Fruit fly (Drosophila melanogaster) whole organism, embryonic: ENCODE data around the gene nxf2.

ENCODE experiments used
- Aef1 ChIP-seq: fragments of 200-800 bp; sonication (Bioruptor generic); IDR thresholded peaks from 3 replicates; pipeline ENCODE4 v1.3.6; 2022; ENCODE audit warnings: missing biosample characterization, missing genetic modification characterization
- Atf6 ChIP-seq: fragments of 200-800 bp; sonication (Bioruptor generic); IDR thresholded peaks from 2 replicates; pipeline ENCODE4 v1.3.6; 2022; ENCODE audit warnings: missing biosample characterization, missing genetic modification characterization
- BEAF-32 ChIP-seq: fragments of 200-800 bp; sonication (Bioruptor generic); optimal IDR thresholded peaks from 3 replicates; lab custom pipeline; 2017; ENCODE audit warnings: missing biosample characterization, missing genetic modification characterization, mild to moderate bottlenecking, moderate library complexity, missing genetic modification reagents
- Bgb ChIP-seq: fragments of 200-800 bp; sonication (Bioruptor generic); IDR thresholded peaks from 2 replicates; pipeline ENCODE4 v1.3.6; 2022; ENCODE audit warnings: missing biosample characterization, missing genetic modification characterization; ENCODE audit not compliant: partially characterized antibody
- BtbVII ChIP-seq: fragments of 200-800 bp; sonication (Bioruptor generic); optimal IDR thresholded peaks from 3 replicates; lab custom pipeline; 2017; ENCODE audit warnings: missing biosample characterization, mild to moderate bottlenecking, missing genetic modification characterization
- CG10462 ChIP-seq: fragments of 200-800 bp; sonication (Bioruptor generic); optimal IDR thresholded peaks from 2 replicates; lab custom pipeline; 2016; ENCODE audit warnings: missing biosample characterization, missing genetic modification characterization
- CG12659 ChIP-seq: fragments of 200-800 bp; sonication (Bioruptor generic); optimal IDR thresholded peaks from 3 replicates; lab custom pipeline; 2017; ENCODE audit warnings: mild to moderate bottlenecking, missing biosample characterization, missing genetic modification reagents, missing genetic modification characterization
- CG12769 ChIP-seq: fragments of 200-800 bp; sonication (Bioruptor generic); optimal IDR thresholded peaks from 2 replicates; lab custom pipeline; 2019; ENCODE audit warnings: missing biosample characterization, mild to moderate bottlenecking, missing genetic modification characterization, moderate library complexity
- CG13424 ChIP-seq: fragments of 200-800 bp; sonication (Bioruptor generic); optimal IDR thresholded peaks from 2 replicates; lab custom pipeline; 2019; ENCODE audit warnings: missing biosample characterization, mild to moderate bottlenecking, missing genetic modification characterization, moderate library complexity
- CG13894 ChIP-seq: fragments of 200-800 bp; sonication (Bioruptor generic); optimal IDR thresholded peaks from 3 replicates; lab custom pipeline; 2018; ENCODE audit warnings: missing biosample characterization, mild to moderate bottlenecking, missing genetic modification characterization, moderate library complexity
- CG14667 ChIP-seq: fragments of 200-800 bp; sonication (Bioruptor generic); IDR thresholded peaks from 2 replicates; pipeline ENCODE4 v1.3.6; 2022; ENCODE audit warnings: missing biosample characterization, missing genetic modification characterization
- CG17359 ChIP-seq: fragments of 200-800 bp; sonication (Bioruptor generic); optimal IDR thresholded peaks from 3 replicates; lab custom pipeline; 2018; ENCODE audit warnings: missing biosample characterization, mild to moderate bottlenecking, missing genetic modification characterization, moderate library complexity
- CG17568 ChIP-seq: fragments of 200-800 bp; sonication (Bioruptor generic); optimal IDR thresholded peaks from 2 replicates; lab custom pipeline; 2018; ENCODE audit warnings: missing biosample characterization, mild to moderate bottlenecking, missing genetic modification characterization, moderate library complexity
- CG2129 ChIP-seq: fragments of 200-800 bp; sonication (Bioruptor generic); IDR thresholded peaks from 2 replicates; pipeline ENCODE4 v1.3.6; 2022; ENCODE audit warnings: missing biosample characterization, missing genetic modification characterization; ENCODE audit not compliant: partially characterized antibody
- CG3065 ChIP-seq: fragments of 200-800 bp; sonication (Bioruptor generic); optimal IDR thresholded peaks from 2 replicates; lab custom pipeline; 2016; ENCODE audit warnings: missing biosample characterization, missing genetic modification characterization
- CG4820 ChIP-seq: fragments of 200-800 bp; sonication (Bioruptor generic); optimal IDR thresholded peaks from 3 replicates; lab custom pipeline; 2016; ENCODE audit warnings: missing biosample characterization, missing genetic modification characterization
- CG5245 ChIP-seq: fragments of 200-800 bp; sonication (Bioruptor generic); optimal IDR thresholded peaks from 3 replicates; lab custom pipeline; 2016; ENCODE audit warnings: missing biosample characterization, missing genetic modification characterization
- CG6683 ChIP-seq: fragments of 200-800 bp; sonication (Bioruptor generic); optimal IDR thresholded peaks from 2 replicates; lab custom pipeline; 2017; ENCODE audit warnings: missing biosample characterization, mild to moderate bottlenecking, missing genetic modification characterization, missing genetic modification reagents
- CG7271 ChIP-seq: fragments of 200-800 bp; sonication (Bioruptor generic); optimal IDR thresholded peaks from 2 replicates; lab custom pipeline; 2018; ENCODE audit warnings: missing biosample characterization, mild to moderate bottlenecking, missing genetic modification characterization, moderate library complexity
- CG7556 ChIP-seq: fragments of 200-800 bp; sonication (Bioruptor generic); optimal IDR thresholded peaks from 2 replicates; lab custom pipeline; 2017; ENCODE audit warnings: missing biosample characterization, mild to moderate bottlenecking, missing genetic modification characterization
- CG7786 ChIP-seq: fragments of 200-800 bp; sonication (Bioruptor generic); optimal IDR thresholded peaks from 2 replicates; lab custom pipeline; 2016; ENCODE audit warnings: missing biosample characterization, missing genetic modification characterization
- CG8089 ChIP-seq: fragments of 200-800 bp; sonication (Bioruptor generic); optimal IDR thresholded peaks from 3 replicates; lab custom pipeline; 2016; ENCODE audit warnings: missing biosample characterization, missing genetic modification characterization
- CG9609 ChIP-seq: fragments of 200-800 bp; sonication (Bioruptor generic); optimal IDR thresholded peaks from 3 replicates; lab custom pipeline; 2016; ENCODE audit warnings: missing biosample characterization, missing genetic modification characterization
- CrebB ChIP-seq: fragments of 200-800 bp; sonication (Bioruptor generic); optimal IDR thresholded peaks from 3 replicates; lab custom pipeline; 2018; ENCODE audit warnings: missing biosample characterization, mild to moderate bottlenecking, missing genetic modification characterization
- Dek ChIP-seq: fragments of 200-800 bp; sonication (Bioruptor generic); optimal IDR thresholded peaks from 3 replicates; lab custom pipeline; 2019; ENCODE audit warnings: missing biosample characterization, mild to moderate bottlenecking, missing genetic modification characterization, moderate library complexity
- Dll ChIP-seq: fragments of 200-800 bp; sonication (Bioruptor generic); IDR thresholded peaks from 4 replicates; pipeline ENCODE4 v1.3.6; 2022; ENCODE audit warnings: missing biosample characterization, missing genetic modification characterization; ENCODE audit not compliant: partially characterized antibody
- GATAe ChIP-seq: fragments of 200-800 bp; sonication (Bioruptor generic); conservative IDR thresholded peaks from 2 replicates; pipeline ENCODE4 v1.3.6; 2022; ENCODE audit warnings: missing biosample characterization, missing genetic modification characterization
- NC2α ChIP-seq: fragments of 200-800 bp; sonication (Bioruptor generic); optimal IDR thresholded peaks from 2 replicates; lab custom pipeline; 2016; ENCODE audit warnings: missing biosample characterization, missing genetic modification characterization
- Neu2 ChIP-seq: fragments of 200-800 bp; sonication (Bioruptor generic); optimal IDR thresholded peaks from 3 replicates; lab custom pipeline; 2016; ENCODE audit warnings: missing biosample characterization, missing genetic modification characterization, borderline replicate concordance
- Tbp ChIP-seq: fragments of >200 bp; optimal IDR thresholded peaks from 2 replicates; lab custom pipeline; 2018; ENCODE audit warnings: missing biosample characterization, missing genetic modification characterization
- Xrp1 ChIP-seq: fragments of 200-800 bp; sonication (Bioruptor generic); IDR thresholded peaks from 2 replicates; pipeline ENCODE4 v1.3.6; 2022; ENCODE audit warnings: missing biosample characterization, missing genetic modification characterization
- corto ChIP-seq: fragments of 200-800 bp; sonication (Bioruptor generic); optimal IDR thresholded peaks from 2 replicates; lab custom pipeline; 2016; ENCODE audit warnings: missing biosample characterization, mild to moderate bottlenecking, missing genetic modification characterization, moderate library complexity
- crol ChIP-seq: fragments of 200-800 bp; sonication (Bioruptor generic); IDR thresholded peaks from 2 replicates; pipeline ENCODE4 v1.3.6; 2022; ENCODE audit warnings: missing biosample characterization, missing genetic modification characterization
- cwo ChIP-seq: fragments of 200-800 bp; sonication (Bioruptor generic); optimal IDR thresholded peaks from 3 replicates; lab custom pipeline; 2017; ENCODE audit warnings: missing biosample characterization, missing genetic modification characterization, mild to moderate bottlenecking, moderate library complexity, missing genetic modification reagents
- ftz-f1 ChIP-seq: fragments of 200-800 bp; sonication (Bioruptor generic); optimal IDR thresholded peaks from 2 replicates; lab custom pipeline; 2016; ENCODE audit warnings: missing biosample characterization, missing genetic modification characterization
- gce ChIP-seq: fragments of 200-800 bp; sonication (Bioruptor generic); IDR thresholded peaks from 3 replicates; pipeline ENCODE4 v1.3.6; 2022; ENCODE audit warnings: missing biosample characterization, missing genetic modification characterization
- gsb ChIP-seq: fragments of 200-800 bp; sonication (Bioruptor generic); IDR thresholded peaks from 2 replicates; pipeline ENCODE4 v1.3.6; 2022; ENCODE audit warnings: missing biosample characterization, missing genetic modification characterization
- ham ChIP-seq: fragments of 200-800 bp; sonication (Bioruptor generic); IDR thresholded peaks from 2 replicates; pipeline ENCODE4 v1.3.6; 2022; ENCODE audit warnings: missing biosample characterization, missing genetic modification characterization
- hb ChIP-seq: fragments of 200-800 bp; sonication (Bioruptor generic); IDR thresholded peaks from 3 replicates; pipeline ENCODE4 v1.3.6; 2022; ENCODE audit warnings: missing biosample characterization, missing genetic modification characterization; ENCODE audit not compliant: partially characterized antibody
- jing ChIP-seq: fragments of 200-800 bp; sonication (Bioruptor generic); optimal IDR thresholded peaks from 2 replicates; lab custom pipeline; 2018; ENCODE audit warnings: missing biosample characterization, mild to moderate bottlenecking, missing genetic modification characterization
- jumu ChIP-seq: fragments of 200-800 bp; sonication (Bioruptor generic); optimal IDR thresholded peaks from 3 replicates; lab custom pipeline; 2016; ENCODE audit warnings: missing biosample characterization, missing genetic modification characterization
- lmd ChIP-seq: fragments of 200-800 bp; sonication (Bioruptor generic); IDR thresholded peaks from 2 replicates; pipeline ENCODE4 v1.3.6; 2022; ENCODE audit warnings: missing biosample characterization, missing genetic modification characterization
- odd ChIP-seq: fragments of 200-800 bp; sonication (Bioruptor generic); optimal IDR thresholded peaks from 2 replicates; lab custom pipeline; 2017; ENCODE audit warnings: missing biosample characterization, mild to moderate bottlenecking, missing genetic modification characterization
- phol ChIP-seq: fragments of 200-800 bp; sonication (Bioruptor generic); optimal IDR thresholded peaks from 3 replicates; lab custom pipeline; 2018; ENCODE audit warnings: missing biosample characterization, mild to moderate bottlenecking, missing genetic modification characterization, moderate library complexity
- sens ChIP-seq: fragments of 200-800 bp; sonication (Bioruptor generic); peaks from one replicate; lab custom pipeline; 2016; ENCODE audit warnings: missing biosample characterization, missing genetic modification characterization
- stc ChIP-seq: fragments of 200-800 bp; sonication (Bioruptor generic); IDR thresholded peaks from 2 replicates; pipeline ENCODE4 v1.3.6; 2022; ENCODE audit warnings: missing biosample characterization, missing genetic modification characterization
- usp ChIP-seq: fragments of >200 bp; optimal IDR thresholded peaks from 2 replicates; lab custom pipeline; 2017; ENCODE audit warnings: missing biosample characterization, missing genetic modification characterization
- vfl ChIP-seq: fragments of 200-800 bp; sonication (Bioruptor generic); optimal IDR thresholded peaks from 2 replicates; lab custom pipeline; 2016; ENCODE audit warnings: missing biosample characterization, missing genetic modification characterization
- vvl ChIP-seq: fragments of 200-800 bp; sonication (Bioruptor generic); IDR thresholded peaks from 2 replicates; pipeline ENCODE4 v1.3.6; 2022; ENCODE audit warnings: missing biosample characterization, missing genetic modification characterization
- zf30C ChIP-seq: fragments of 200-800 bp; sonication (Bioruptor generic); optimal IDR thresholded peaks from 3 replicates; lab custom pipeline; 2018; ENCODE audit warnings: missing biosample characterization, mild to moderate bottlenecking, missing genetic modification characterization

nxf2 gene

DNA sequence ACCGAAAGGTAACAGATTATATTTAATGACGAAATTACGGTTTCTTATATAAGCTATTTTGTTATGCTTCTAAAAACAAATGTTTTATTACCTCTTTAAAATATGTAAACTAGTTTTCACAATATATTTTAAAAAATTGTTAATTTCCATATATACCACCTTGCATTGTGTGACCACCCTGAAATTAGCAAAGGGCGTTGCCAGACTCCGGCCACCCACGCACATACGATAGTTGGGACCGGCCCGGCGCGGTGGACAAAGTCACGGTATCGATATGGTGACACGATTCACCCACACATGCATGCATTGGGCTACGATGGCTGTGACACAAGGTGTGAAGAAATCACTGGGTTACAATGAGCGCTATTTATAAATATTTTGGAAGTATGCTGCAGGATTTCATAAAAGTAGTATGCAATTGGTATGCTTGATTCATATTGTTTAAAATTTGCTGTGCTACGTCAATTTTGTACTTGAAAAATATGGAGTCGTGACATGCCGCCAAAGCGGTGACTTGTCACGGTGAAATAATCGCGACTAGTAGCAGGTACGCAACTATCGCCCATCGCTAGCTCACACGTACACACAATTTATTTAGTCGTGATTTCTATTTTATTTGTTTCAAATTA is 8.0 kb upstream of the nxf2 start (continued):
- TF ChIP-seq cwo (GFP tag; lab: Kevin White, UChicago) (peak; percentile 24), Bgb (peak; percentile 90), ftz-f1 (GFP tag; lab: Kevin White, UChicago) (peak; percentile 64), CG4820 (GFP tag; lab: Kevin White, UChicago) (peak; percentile 26), hb (peak; percentile 92), stc (GFP tag; lab: Robert Waterston, UW) (peak; percentile 69; the same call in 1 of the 2 replicates), gce (GFP tag; lab: Robert Waterston, UW) (no peak), lmd (GFP tag; lab: Robert Waterston, UW) (peak; percentile 55; the same call in 1 of the 2 replicates), CG17568 (no peak), CG7786 (GFP tag; lab: Kevin White, UChicago) (peak; percentile 67), Xrp1 (GFP tag; lab: Robert Waterston, UW) (peak; percentile 53; the same call in 1 of the 2 replicates), BtbVII (no peak), jing (GFP tag; lab: Kevin White, UChicago) (no peak), CG6683 (GFP tag; lab: Kevin White, UChicago) (peak; percentile 34), Dek (tag; lab: Kevin White, UChicago) (peak; percentile 68), CG13424 (peak; percentile 60), Tbp (no peak), CG14667 (GFP tag; lab: Robert Waterston, UW) (peak; percentile 36; the same call in 1 of the 2 replicates), jumu (GFP tag; lab: Kevin White, UChicago) (peak; percentile 75), sens (peak; percentile 96), zf30C (GFP tag; lab: Kevin White, UChicago) (no peak), CG13894 (tag; lab: Kevin White, UChicago) (peak; percentile 52), CG12769 (tag; lab: Kevin White, UChicago) (no peak), GATAe (GFP tag; lab: Robert Waterston, UW) (no peak), CG9609 (GFP tag; lab: Kevin White, UChicago) (peak; percentile 62), CG17359 (tag; lab: Kevin White, UChicago) (peak; percentile 54), Neu2 (GFP tag; lab: Kevin White, UChicago) (peak; percentile 42), CG8089 (GFP tag; lab: Kevin White, UChicago) (peak; percentile 26), Aef1 (peak; percentile 49; the same call in 1 of the 3 replicates), vvl (GFP tag; lab: Robert Waterston, UW) (peak; percentile 79), CrebB (tag; lab: Kevin White, UChicago) (no peak), crol (GFP tag; lab: Robert Waterston, UW) (no peak), vfl (peak; percentile 19), ham (GFP tag; lab: Robert Waterston, UW) (no peak), CG5245 (peak; percentile 37), phol (peak; percentile 76), corto (no peak), CG12659 (GFP tag; lab: Kevin White, UChicago) (peak; percentile 84), odd (GFP tag; lab: Kevin White, UChicago) (no peak), BEAF-32 (GFP tag; lab: Kevin White, UChicago) (peak; percentile 100), CG7556 (GFP tag; lab: Kevin White, UChicago) (peak; percentile 36), Dll (GFP tag; lab: Robert Waterston, UW) (peak; percentile 98), CG2129 (peak; percentile 90), usp (GFP tag; lab: Kevin White, UChicago) (no peak), CG3065 (GFP tag; lab: Kevin White, UChicago) (peak; percentile 26), Atf6 (GFP tag; lab: Robert Waterston, UW) (peak; percentile 64; the same call in 1 of the 2 replicates), CG7271 (tag; lab: Kevin White, UChicago) (peak; percentile 20), CG10462 (GFP tag; lab: Kevin White, UChicago) (no peak), NC2α (GFP tag; lab: Kevin White, UChicago) (no peak), gsb (GFP tag; lab: Robert Waterston, UW) (peak; percentile 11; the same call in 1 of the 2 replicates)
